Worm (Caenorhabditis elegans) whole organism, L2 larva: ENCODE data around the gene nhr-196.

Experiments used
- C34F6.9 ChIP-seq: fragments of 150-350 bp; optimal IDR thresholded peaks from 2 replicates; lab custom pipeline; 2014; ENCODE audit warnings: missing biosample characterization, missing genetic modification characterization
- F13H6.1 ChIP-seq: sonication (generic microtip); optimal IDR thresholded peaks from 2 replicates; lab custom pipeline; 2016; ENCODE audit warnings: missing genetic modification characterization, missing compliant biosample characterization
- ZK546.5 ChIP-seq: sonication (generic microtip); optimal IDR thresholded peaks from 2 replicates; lab custom pipeline; 2017; ENCODE audit warnings: missing biosample characterization, missing genetic modification characterization
- ama-1 ChIP-seq: fragments of 150-350 bp; optimal IDR thresholded peaks from 2 replicates; lab custom pipeline; 2018; ENCODE audit warnings: inconsistent platforms
- blmp-1 ChIP-seq: sonication (generic microtip); optimal IDR thresholded peaks from 2 replicates; lab custom pipeline; 2017; ENCODE audit warnings: missing genetic modification characterization, mild to moderate bottlenecking, missing compliant biosample characterization, antibody characterized with exemption, moderate library complexity; ENCODE audit not compliant: insufficient read depth
- ceh-16 ChIP-seq: fragments of 150-350 bp; optimal IDR thresholded peaks from 2 replicates; lab custom pipeline; 2014; ENCODE audit warnings: missing biosample characterization, missing genetic modification characterization
- ceh-82 ChIP-seq: fragments of 150-350 bp; optimal IDR thresholded peaks from 2 replicates; lab custom pipeline; 2014; ENCODE audit warnings: missing biosample characterization, missing genetic modification characterization
- crh-2 ChIP-seq: sonication (generic microtip); optimal IDR thresholded peaks from 2 replicates; lab custom pipeline; 2017; ENCODE audit warnings: missing biosample characterization, missing genetic modification characterization
- dmd-4 ChIP-seq: sonication (generic microtip); optimal IDR thresholded peaks from 2 replicates; lab custom pipeline; 2017; ENCODE audit warnings: missing biosample characterization, missing genetic modification characterization
- egl-27 ChIP-seq: sonication (generic microtip); optimal IDR thresholded peaks from 3 replicates; lab custom pipeline; 2017; ENCODE audit warnings: missing biosample characterization, missing genetic modification reagents, missing genetic modification characterization
- elt-1 ChIP-seq: fragments of 150-350 bp; optimal IDR thresholded peaks from 2 replicates; lab custom pipeline; 2014; ENCODE audit warnings: missing biosample characterization, missing genetic modification characterization
- fos-1 ChIP-seq: fragments of 150-350 bp; optimal IDR thresholded peaks from 2 replicates; lab custom pipeline; 2014; ENCODE audit warnings: missing biosample characterization, missing genetic modification characterization
- gmeb-1 ChIP-seq: fragments of 150-350 bp; optimal IDR thresholded peaks from 2 replicates; lab custom pipeline; 2014; ENCODE audit warnings: missing biosample characterization, missing genetic modification characterization
- lin-11 ChIP-seq: fragments of 150-350 bp; sonication (generic microtip); optimal IDR thresholded peaks from 2 replicates; lab custom pipeline; 2014; ENCODE audit warnings: missing biosample characterization, missing genetic modification characterization, inconsistent platforms, mixed read lengths
- lin-13 ChIP-seq: fragments of 150-350 bp; optimal IDR thresholded peaks from 2 replicates; lab custom pipeline; 2014; ENCODE audit warnings: missing biosample characterization, missing genetic modification reagents, missing genetic modification characterization
- lin-39 ChIP-seq: fragments of 150-350 bp; optimal IDR thresholded peaks from 2 replicates; lab custom pipeline; 2014; ENCODE audit warnings: missing biosample characterization, missing genetic modification reagents, missing genetic modification characterization
- mdl-1 ChIP-seq, 2 experiments: fragments of 150-350 bp in 1 of 2; sonication (generic microtip) in 1 of 2; optimal IDR thresholded peaks; 2 replicates each; lab custom pipeline; 2017; ENCODE audit warnings: missing biosample characterization in 2 of 2, missing genetic modification characterization in 2 of 2
- nhr-10 ChIP-seq: sonication (generic microtip); optimal IDR thresholded peaks from 2 replicates; lab custom pipeline; 2017; ENCODE audit warnings: missing biosample characterization, missing genetic modification characterization
- nhr-129 ChIP-seq: fragments of 150-350 bp; optimal IDR thresholded peaks from 2 replicates; lab custom pipeline; 2014; ENCODE audit warnings: missing biosample characterization, missing genetic modification characterization
- nhr-23 ChIP-seq: fragments of 150-350 bp; optimal IDR thresholded peaks from 2 replicates; lab custom pipeline; 2014; ENCODE audit warnings: missing biosample characterization, missing genetic modification reagents, missing genetic modification characterization
- nhr-25 ChIP-seq: fragments of 150-350 bp; sonication (generic microtip); optimal IDR thresholded peaks from 3 replicates; lab custom pipeline; 2014; ENCODE audit warnings: missing biosample characterization, missing genetic modification characterization
- nhr-6 ChIP-seq: fragments of 150-350 bp; optimal IDR thresholded peaks from 2 replicates; lab custom pipeline; 2014; ENCODE audit warnings: missing biosample characterization, missing genetic modification characterization
- nhr-77 ChIP-seq: fragments of 150-350 bp; optimal IDR thresholded peaks from 2 replicates; lab custom pipeline; 2014; ENCODE audit warnings: missing biosample characterization, missing genetic modification characterization
- peb-1 ChIP-seq: fragments of 150-350 bp; optimal IDR thresholded peaks from 2 replicates; lab custom pipeline; 2014; ENCODE audit warnings: missing biosample characterization, missing genetic modification characterization
- sem-4 ChIP-seq: fragments of 150-350 bp; optimal IDR thresholded peaks from 2 replicates; lab custom pipeline; 2014; ENCODE audit warnings: missing biosample characterization, missing genetic modification reagents, missing genetic modification characterization
- sma-3 ChIP-seq: sonication (generic microtip); optimal IDR thresholded peaks from 2 replicates; lab custom pipeline; 2016; ENCODE audit warnings: missing genetic modification reagents, missing genetic modification characterization, missing compliant biosample characterization
- sma-9 ChIP-seq, 2 experiments: fragments of 150-350 bp in 1 of 2; sonication (generic microtip) in 1 of 2; optimal IDR thresholded peaks; 2 replicates each; lab custom pipeline; 2014 to 2016; ENCODE audit warnings: missing genetic modification characterization in 2 of 2, mild to moderate bottlenecking in 1 of 2, missing biosample characterization in 1 of 2, missing compliant biosample characterization in 1 of 2, missing genetic modification reagents in 1 of 2, moderate library complexity in 1 of 2
- unc-39 ChIP-seq: fragments of 150-350 bp; optimal IDR thresholded peaks from 2 replicates; lab custom pipeline; 2014; ENCODE audit warnings: missing biosample characterization, missing genetic modification characterization
- unc-55 ChIP-seq: fragments of 150-350 bp; sonication (generic microtip); optimal IDR thresholded peaks from 3 replicates; lab custom pipeline; 2014; ENCODE audit warnings: missing biosample characterization, missing genetic modification reagents, missing genetic modification characterization
- zag-1 ChIP-seq: fragments of 150-350 bp; optimal IDR thresholded peaks from 2 replicates; lab custom pipeline; 2014; ENCODE audit warnings: missing biosample characterization, missing genetic modification characterization
- ztf-1 ChIP-seq: fragments of 200-800 bp; sonication (Bioruptor generic); conservative IDR thresholded peaks from 2 replicates; pipeline ENCODE4 v1.3.6; 2022; ENCODE audit warnings: missing genetic modification characterization, missing compliant biosample characterization
- ztf-11 ChIP-seq: sonication (generic microtip); optimal IDR thresholded peaks from 2 replicates; lab custom pipeline; 2017; ENCODE audit warnings: missing biosample characterization, missing genetic modification characterization
- ztf-4 ChIP-seq: fragments of 150-350 bp; optimal IDR thresholded peaks from 2 replicates; lab custom pipeline; 2014; ENCODE audit warnings: missing biosample characterization, missing genetic modification characterization

Gene nhr-196

DNA sequence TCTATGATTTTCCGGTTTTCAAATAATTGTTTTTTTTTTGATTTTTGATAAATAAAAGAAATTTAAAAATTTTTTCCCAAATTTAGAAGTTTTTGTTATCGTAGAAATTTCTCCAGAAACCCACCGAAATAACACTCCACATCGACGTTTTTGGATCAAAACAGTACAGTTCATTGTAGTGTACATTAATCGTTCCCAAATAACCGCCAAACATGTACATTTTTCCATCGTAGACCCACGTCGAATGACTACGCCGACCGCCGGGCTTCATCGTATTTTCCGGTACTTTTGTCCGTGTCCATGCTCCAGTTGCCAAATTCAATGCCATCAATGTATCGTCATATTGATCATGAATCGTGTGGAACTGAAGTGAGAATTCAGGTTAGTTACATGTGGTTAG is 31.4 kb upstream of the nhr-196 start, which contains the start of gene F53E4.2:
Gene F53E4.2, plus strand, starts transcription at position 301 of the 400 bp plus-strand sequence.
- no peak for TF ChIP-seq crh-2
- TF ChIP-seq ceh-82 (tag; lab: Kevin White, UChicago), result no peak
- TF ChIP-seq ama-1 (lab: Kevin White, UChicago), result no peak
- no peak for TF ChIP-seq unc-39 (tag; lab: Kevin White, UChicago)
- TF ChIP-seq egl-27 (tag; lab: Kevin White, UChicago), result no peak
- no peak for TF ChIP-seq sem-4 (tag; lab: Kevin White, UChicago)

DNA sequence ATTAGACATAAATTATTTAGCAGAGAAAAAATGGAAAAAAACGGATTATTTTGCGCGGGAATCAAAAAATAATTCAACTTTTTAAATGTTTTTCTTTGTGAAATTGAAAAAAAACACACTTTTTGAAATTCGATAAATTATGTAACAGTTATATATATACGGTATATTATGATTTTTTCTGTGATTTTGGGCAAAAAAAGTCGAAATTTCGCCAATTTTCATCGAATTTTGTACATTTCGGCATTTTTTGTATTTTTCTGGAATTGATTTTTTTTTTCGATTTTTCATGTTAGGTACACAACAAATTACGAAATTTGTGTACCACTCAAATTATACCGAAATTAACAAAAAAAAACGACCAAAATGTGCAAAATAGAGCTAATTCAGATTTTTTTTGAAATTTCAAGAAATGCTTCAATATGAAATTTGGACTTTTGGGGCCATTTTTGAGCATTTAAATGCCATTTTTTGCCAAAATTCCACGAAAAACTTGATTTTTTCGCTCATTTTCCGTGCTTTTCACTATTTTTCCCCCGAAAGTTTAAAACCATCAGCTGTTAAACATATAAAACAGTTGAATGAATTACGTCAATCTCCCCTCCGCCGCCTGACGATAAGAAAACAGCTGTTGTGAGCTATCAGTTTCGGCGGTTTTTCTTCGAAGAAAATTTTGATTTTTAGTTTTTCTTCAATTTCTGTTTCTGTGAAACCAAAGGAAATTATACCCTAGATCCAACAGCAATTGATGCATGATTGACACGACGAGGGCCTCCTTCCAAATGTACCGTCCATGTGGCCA is 27.1 kb upstream of the nhr-196 start:
- no peak for TF ChIP-seq fos-1
- TF ChIP-seq F13H6.1 (tag; lab: Kevin White, UChicago), result peak; percentile 11

DNA sequence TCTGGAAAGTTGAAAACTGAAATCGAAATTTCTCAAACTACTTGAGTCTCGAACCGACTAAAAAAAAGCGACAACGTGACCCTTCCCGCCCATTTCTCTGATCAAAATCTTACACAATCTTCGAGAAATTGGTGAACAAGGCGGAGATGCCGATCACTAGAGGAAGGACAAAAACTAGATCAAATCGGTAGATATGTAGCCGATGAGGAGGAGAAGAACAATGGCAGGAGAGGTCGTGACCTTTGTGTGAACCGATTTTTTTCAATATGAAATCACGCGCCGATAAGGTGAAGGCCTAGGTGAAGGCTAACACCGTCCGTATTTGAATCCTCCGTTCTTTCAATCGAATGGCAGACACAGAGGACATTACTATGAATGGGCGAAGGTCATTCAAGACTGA is 24.5 kb upstream of the nhr-196 start:
- TF ChIP-seq C34F6.9 (tag; lab: Kevin White, UChicago) (no peak), ama-1 (lab: Kevin White, UChicago) (no peak), elt-1 (tag; lab: Kevin White, UChicago) (peak; percentile 98), lin-13 (GFP tag; lab: Kevin White, UChicago) (no peak), ceh-16 (tag; lab: Kevin White, UChicago) (peak; percentile 75), nhr-10 (tag; lab: Kevin White, UChicago) (no peak), nhr-6 (tag; lab: Kevin White, UChicago) (peak; percentile 17), ZK546.5 (tag; lab: Kevin White, UChicago) (no peak), sma-9 (GFP tag; optimal IDR thresholded peaks at IDR 0.05; lab: Kevin White, UChicago) (peak; percentile 73), sma-9 (tag; optimal IDR thresholded peaks at IDR 0.05; lab: Kevin White, UChicago) (no peak), zag-1 (no peak), mdl-1 (tag; optimal IDR thresholded peaks at IDR 0.05; lab: Kevin White, UChicago) (no peak), peb-1 (tag; lab: Kevin White, UChicago) (peak; percentile 8), crh-2 (no peak), sem-4 (tag; lab: Kevin White, UChicago) (peak; percentile 43), ztf-11 (tag; lab: Kevin White, UChicago) (no peak), nhr-77 (tag; lab: Kevin White, UChicago) (no peak), egl-27 (tag; lab: Kevin White, UChicago) (peak; percentile 19), blmp-1 (peak; percentile 77), nhr-23 (tag; lab: Kevin White, UChicago) (peak; percentile 92), lin-11 (tag; lab: Kevin White, UChicago) (no peak), ztf-1 (GFP tag; lab: Robert Waterston, UW) (no peak), F13H6.1 (tag; lab: Kevin White, UChicago) (no peak), nhr-25 (tag; lab: Kevin White, UChicago) (peak; percentile 96), gmeb-1 (tag; lab: Kevin White, UChicago) (no peak), lin-39 (no peak), sma-3 (GFP tag; lab: Kevin White, UChicago) (peak; percentile 32), unc-55 (GFP tag; lab: Kevin White, UChicago) (no peak), dmd-4 (tag; lab: Kevin White, UChicago) (no peak), ztf-4 (no peak)

DNA sequence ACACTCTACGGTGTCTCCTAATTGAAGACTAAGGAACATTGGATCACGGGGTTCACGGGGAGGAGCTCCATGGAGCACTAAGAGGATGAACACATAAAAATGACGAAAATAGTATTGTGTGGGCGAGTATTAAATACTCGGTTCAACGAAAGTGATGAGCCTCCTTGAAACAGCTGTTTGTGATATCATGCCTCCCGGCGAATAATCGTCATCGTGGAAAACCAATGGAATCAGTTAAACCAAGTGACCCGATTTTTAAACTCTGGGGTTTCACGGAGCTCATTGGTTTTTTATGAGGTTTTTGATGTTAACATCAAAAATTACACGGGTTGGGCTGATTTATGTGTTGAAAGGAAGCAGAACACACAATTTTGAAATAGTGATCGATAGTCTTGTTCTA is 23.9 kb upstream of the nhr-196 start:
- peak; percentile 0 for TF ChIP-seq nhr-129 (tag; lab: Kevin White, UChicago)
- TF ChIP-seq sem-4 (tag; lab: Kevin White, UChicago), result peak; percentile 9
- no peak for TF ChIP-seq nhr-25 (tag; lab: Kevin White, UChicago)
- no peak for TF ChIP-seq blmp-1
- TF ChIP-seq dmd-4 (tag; lab: Kevin White, UChicago), result no peak
- TF ChIP-seq sma-9 (GFP tag; optimal IDR thresholded peaks at IDR 0.05; lab: Kevin White, UChicago), result peak; percentile 7
- TF ChIP-seq sma-9 (tag; optimal IDR thresholded peaks at IDR 0.05; lab: Kevin White, UChicago), result no peak
- TF ChIP-seq, all 48 proteins: peak for 3
